Fruit fly (Drosophila melanogaster): ENCODE measurements around the gene CG32022.
A peak's percentile ranks its signal among the peaks of the same experiment; 100 is the strongest.

CG32022 gene

dm6 chr3L:8721145-8721544, at the start of gene CG32022, which contains the start of gene CG6511 (continued):
- TF ChIP-seq bigmax (GFP tag; optimal IDR thresholded peaks at IDR 0.05): peak; percentile 19
- TF ChIP-seq vvl (GFP tag; IDR thresholded peaks at IDR 0.05): peak; percentile 95
- TF ChIP-seq Asciz (GFP tag; optimal IDR thresholded peaks at IDR 0.05): peak; percentile 88
- peak; percentile 97 for TF ChIP-seq CG3281 (GFP tag; optimal IDR thresholded peaks at IDR 0.05)
- TF ChIP-seq MESR4 (GFP tag; optimal IDR thresholded peaks at IDR 0.05): peak; percentile 38
- peak; percentile 91 for TF ChIP-seq CG5245 (GFP tag; optimal IDR thresholded peaks at IDR 0.05)
- peak; percentile 93 for TF ChIP-seq CG11398 (GFP tag; optimal IDR thresholded peaks at IDR 0.05)
- TF ChIP-seq CG6683 (GFP tag; optimal IDR thresholded peaks at IDR 0.05): peak; percentile 86
- peak; percentile 92 for TF ChIP-seq Nf-YC (tag; optimal IDR thresholded peaks at IDR 0.05)
- peak; percentile 98 for TF ChIP-seq Usf (GFP tag; optimal IDR thresholded peaks at IDR 0.05)
- peak; percentile 100 for TF ChIP-seq Ets65A (GFP tag)
- peak; percentile 97 for TF ChIP-seq sd (tag; optimal IDR thresholded peaks at IDR 0.05)
- TF ChIP-seq CG34224 (GFP tag; IDR thresholded peaks at IDR 0.05; ENCODE audit: partially characterized antibody): no peak; the same call in 2 of the 3 replicates
- TF ChIP-seq gsb (GFP tag; IDR thresholded peaks at IDR 0.05): peak; percentile 89
- peak; percentile 97 for TF ChIP-seq CG18599 (GFP tag; optimal IDR thresholded peaks at IDR 0.05)
- no peak for TF ChIP-seq pita (GFP tag; optimal IDR thresholded peaks at IDR 0.05)
- TF ChIP-seq H2.0 (GFP tag; IDR thresholded peaks at IDR 0.05): peak; percentile 94
- TF ChIP-seq Hr78 (GFP tag; optimal IDR thresholded peaks at IDR 0.05): peak in 1 of 2 experiments; percentile 75
- peak; percentile 98 for TF ChIP-seq Ptx1 (GFP tag; IDR thresholded peaks at IDR 0.05)
- peak; percentile 96 for TF ChIP-seq twi (tag; optimal IDR thresholded peaks at IDR 0.05)
- peak; percentile 95 for TF ChIP-seq CG8089 (GFP tag; optimal IDR thresholded peaks at IDR 0.05)
- peak; percentile 95 for TF ChIP-seq CG13894 (tag; optimal IDR thresholded peaks at IDR 0.05)
- peak; percentile 96 for TF ChIP-seq CG9876 (GFP tag; optimal IDR thresholded peaks at IDR 0.05)
- TF ChIP-seq HHEX (GFP tag; optimal IDR thresholded peaks at IDR 0.05): peak; percentile 96
- peak; percentile 83 for TF ChIP-seq Nf-YB (GFP tag; optimal IDR thresholded peaks at IDR 0.05)
- TF ChIP-seq D19A (tag; optimal IDR thresholded peaks at IDR 0.05): peak; percentile 96
- peak; percentile 92 for TF ChIP-seq danr (GFP tag; IDR thresholded peaks at IDR 0.05)
- TF ChIP-seq kay (GFP tag; optimal IDR thresholded peaks at IDR 0.05): peak; percentile 96
- TF ChIP-seq CG3726 (GFP tag; IDR thresholded peaks at IDR 0.05): peak; percentile 90; the same call in 2 of the 3 replicates
- TF ChIP-seq Atf3 (GFP tag; optimal IDR thresholded peaks at IDR 0.05): peak; percentile 98
- TF ChIP-seq dimm (GFP tag; IDR thresholded peaks at IDR 0.05): peak; percentile 90
- peak; percentile 86 for TF ChIP-seq CG30020 (tag; optimal IDR thresholded peaks at IDR 0.05)
- no peak for TF ChIP-seq hb (GFP tag; IDR thresholded peaks at IDR 0.05; ENCODE audit: partially characterized antibody)
- TF ChIP-seq Deaf1 (tag; optimal IDR thresholded peaks at IDR 0.05): no peak
- TF ChIP-seq CG8388 (GFP tag; optimal IDR thresholded peaks at IDR 0.05): peak; percentile 94
- TF ChIP-seq CG10147 (GFP tag; optimal IDR thresholded peaks at IDR 0.05): peak; percentile 97
- TF ChIP-seq CG32532 (GFP tag; IDR thresholded peaks at IDR 0.05): peak; percentile 97
- TF ChIP-seq wek (GFP tag; optimal IDR thresholded peaks at IDR 0.05): peak; percentile 78
- peak; percentile 92 for TF ChIP-seq CG3838 (GFP tag; optimal IDR thresholded peaks at IDR 0.05)
- peak; percentile 88 for TF ChIP-seq Myb (GFP tag; optimal IDR thresholded peaks at IDR 0.05)
- peak; percentile 92 for TF ChIP-seq CG2199 (GFP tag; IDR thresholded peaks at IDR 0.05)
- peak; percentile 97 for TF ChIP-seq CG10654 (GFP tag; optimal IDR thresholded peaks at IDR 0.05)
- peak; percentile 82 for TF ChIP-seq Nf-YA (GFP tag; IDR thresholded peaks at IDR 0.05)
- peak; percentile 94 for TF ChIP-seq HLH3B (GFP tag; IDR thresholded peaks at IDR 0.05)
- TF ChIP-seq Elba2 (GFP tag; optimal IDR thresholded peaks at IDR 0.05): peak; percentile 87
- TF ChIP-seq Sry-δ (GFP tag; optimal IDR thresholded peaks at IDR 0.05): peak; percentile 73
- peak; percentile 96 for TF ChIP-seq CG33557 (GFP tag; optimal IDR thresholded peaks at IDR 0.05)
- TF ChIP-seq Xrp1 (GFP tag; IDR thresholded peaks at IDR 0.05): peak; percentile 96
- TF ChIP-seq sisA (GFP tag; IDR thresholded peaks at IDR 0.05): peak; percentile 97
- peak; percentile 95 for TF ChIP-seq CG8290 (GFP tag; optimal IDR thresholded peaks at IDR 0.05)
- peak in 1 of 2 experiments; percentile 90 for TF ChIP-seq CG8290 (tag; optimal IDR thresholded peaks at IDR 0.05)
